Worm (Caenorhabditis elegans) whole organism, early embryonic: ENCODE measurements around the gene C24D10.6.

Experiments
- B0310.2 ChIP-seq: sonication (generic microtip); optimal IDR thresholded peaks from 2 replicates; lab custom pipeline; 2016; ENCODE audit warnings: mild to moderate bottlenecking, missing genetic modification characterization, missing compliant biosample characterization
- F13C5.2 ChIP-seq: sonication (generic microtip); optimal IDR thresholded peaks from 2 replicates; lab custom pipeline; 2017; ENCODE audit warnings: mild to moderate bottlenecking, missing genetic modification characterization, inconsistent platforms, missing compliant biosample characterization
- aly-1 ChIP-seq: sonication (generic microtip); optimal IDR thresholded peaks from 2 replicates; lab custom pipeline; 2016; ENCODE audit warnings: missing genetic modification characterization, missing compliant biosample characterization
- ama-1 ChIP-seq: fragments of 150-350 bp; optimal IDR thresholded peaks from 2 replicates; lab custom pipeline; 2014
- ceh-13 ChIP-seq: fragments of 200-800 bp; sonication (Bioruptor generic); optimal IDR thresholded peaks from 2 replicates; lab custom pipeline; 2018; ENCODE audit warnings: mild to moderate bottlenecking, missing genetic modification characterization, missing compliant biosample characterization
- ceh-36 ChIP-seq: sonication (generic microtip); optimal IDR thresholded peaks from 2 replicates; lab custom pipeline; 2016; ENCODE audit warnings: missing genetic modification characterization, inconsistent platforms, missing compliant biosample characterization
- ets-7 ChIP-seq: sonication (generic microtip); optimal IDR thresholded peaks from 2 replicates; lab custom pipeline; 2016; ENCODE audit warnings: missing genotype, missing genetic modification characterization, missing compliant biosample characterization
- flt-1 ChIP-seq: fragments of 200-800 bp; sonication (Bioruptor generic); IDR thresholded peaks from 2 replicates; pipeline ENCODE4 v1.3.6; 2022; ENCODE audit warnings: missing genetic modification characterization, missing compliant biosample characterization
- hmbx-1 ChIP-seq: sonication (generic microtip); optimal IDR thresholded peaks from 2 replicates; lab custom pipeline; 2016; ENCODE audit warnings: mild to moderate bottlenecking, missing genetic modification characterization, missing compliant biosample characterization
- hmg-4 ChIP-seq: fragments of 200-800 bp; sonication (Bioruptor generic); optimal IDR thresholded peaks from 2 replicates; lab custom pipeline; 2018; ENCODE audit warnings: mild to moderate bottlenecking, missing genetic modification characterization, missing compliant biosample characterization
- hnd-1 ChIP-seq: sonication (generic microtip); optimal IDR thresholded peaks from 2 replicates; lab custom pipeline; 2016; ENCODE audit warnings: missing genetic modification characterization, missing compliant biosample characterization
- pes-1 ChIP-seq: fragments of 200-800 bp; sonication (Bioruptor generic); IDR thresholded peaks from 2 replicates; pipeline ENCODE4 v1.3.6; 2022; ENCODE audit warnings: missing genetic modification reagents, missing genetic modification characterization, missing compliant biosample characterization
- scrt-1 ChIP-seq: fragments of 200-800 bp; sonication (Bioruptor generic); IDR thresholded peaks from 2 replicates; pipeline ENCODE4 v1.3.6; 2022; ENCODE audit warnings: missing genetic modification characterization, missing compliant biosample characterization
- sea-1 ChIP-seq: fragments of 200-800 bp; sonication (Bioruptor generic); conservative IDR thresholded peaks from 2 replicates; pipeline ENCODE4 v1.3.6; 2022; ENCODE audit warnings: missing genetic modification characterization, missing compliant biosample characterization
- tbx-11 ChIP-seq: fragments of 200-800 bp; sonication (Bioruptor generic); IDR thresholded peaks from 2 replicates; pipeline ENCODE4 v1.3.6; 2022; ENCODE audit warnings: missing genetic modification characterization, missing compliant biosample characterization
- tbx-37 ChIP-seq: fragments of 200-800 bp; sonication (Bioruptor generic); conservative IDR thresholded peaks from 2 replicates; pipeline ENCODE4 v1.3.6; 2022; ENCODE audit warnings: missing genetic modification reagents, missing genetic modification characterization, missing compliant biosample characterization
- tra-4 ChIP-seq: sonication (generic microtip); optimal IDR thresholded peaks from 2 replicates; lab custom pipeline; 2017; ENCODE audit warnings: missing genetic modification characterization, missing compliant biosample characterization

C24D10.6 gene

ce11 chrIV:5133791-5134370 is 26.2 kb downstream of the C24D10.6 start:
- no peak for TF ChIP-seq tra-4 (tag; lab: Kevin White, UChicago)
- TF ChIP-seq aly-1 (tag; lab: Kevin White, UChicago) = no peak
- no peak for TF ChIP-seq flt-1 (GFP tag; lab: Robert Waterston, UW)
- no peak for TF ChIP-seq tbx-37 (GFP tag; lab: Robert Waterston, UW)
- no peak for TF ChIP-seq hmg-4 (GFP tag; lab: Kevin White, UChicago)
- no peak for TF ChIP-seq tbx-11 (GFP tag; lab: Robert Waterston, UW)
- no peak for TF ChIP-seq hnd-1 (tag; lab: Kevin White, UChicago)
- TF ChIP-seq ceh-36 (tag; lab: Kevin White, UChicago) = no peak
- TF ChIP-seq ceh-13 (GFP tag; lab: Kevin White, UChicago) = no peak
- no peak for TF ChIP-seq ama-1 (lab: Kevin White, UChicago)
- no peak for TF ChIP-seq sea-1 (GFP tag; lab: Robert Waterston, UW)
- TF ChIP-seq F13C5.2 (tag; lab: Kevin White, UChicago) = no peak
- no peak for TF ChIP-seq B0310.2 (tag; lab: Kevin White, UChicago)
- TF ChIP-seq pes-1 = no peak
- no peak for TF ChIP-seq ets-7 (tag; lab: Kevin White, UChicago)
- no peak for TF ChIP-seq scrt-1 (GFP tag; lab: Robert Waterston, UW)
- no peak for TF ChIP-seq hmbx-1 (tag; lab: Kevin White, UChicago)

- TF ChIP-seq F13C5.2 (tag; lab: Kevin White, UChicago) (no peak), sea-1 (GFP tag; lab: Robert Waterston, UW) (no peak), ama-1 (lab: Kevin White, UChicago) (no peak), hnd-1 (tag; lab: Kevin White, UChicago) (no peak), hmbx-1 (tag; lab: Kevin White, UChicago) (no peak)
Measured at ce11 chrIV:5131781-5132180, 28.3 kb downstream of the C24D10.6 start.

- no peak for TF ChIP-seq aly-1 (tag; lab: Kevin White, UChicago)
- TF ChIP-seq hmg-4 (GFP tag; lab: Kevin White, UChicago) = no peak
- no peak for TF ChIP-seq hmbx-1 (tag; lab: Kevin White, UChicago)
- TF ChIP-seq tbx-37 (GFP tag; lab: Robert Waterston, UW) = no peak
- no peak for TF ChIP-seq ama-1 (lab: Kevin White, UChicago)
- no peak for TF ChIP-seq sea-1 (GFP tag; lab: Robert Waterston, UW)
- TF ChIP-seq pes-1 = no peak
- no peak for TF ChIP-seq ceh-36 (tag; lab: Kevin White, UChicago)
- no peak for TF ChIP-seq F13C5.2 (tag; lab: Kevin White, UChicago)
- TF ChIP-seq scrt-1 (GFP tag; lab: Robert Waterston, UW) = no peak
- no peak for TF ChIP-seq flt-1 (GFP tag; lab: Robert Waterston, UW)
- TF ChIP-seq hnd-1 (tag; lab: Kevin White, UChicago) = no peak
- TF ChIP-seq ets-7 (tag; lab: Kevin White, UChicago) = no peak
- TF ChIP-seq tra-4 (tag; lab: Kevin White, UChicago) = no peak
- TF ChIP-seq B0310.2 (tag; lab: Kevin White, UChicago) = no peak
- TF ChIP-seq ceh-13 (GFP tag; lab: Kevin White, UChicago) = no peak
- TF ChIP-seq tbx-11 (GFP tag; lab: Robert Waterston, UW) = no peak
Measured at ce11 chrIV:5121995-5122394, 38.1 kb downstream of the C24D10.6 start, which contains the start of gene tkr-3. Gene tkr-3, minus strand, starts transcription at chrIV:5122095.

DNA sequence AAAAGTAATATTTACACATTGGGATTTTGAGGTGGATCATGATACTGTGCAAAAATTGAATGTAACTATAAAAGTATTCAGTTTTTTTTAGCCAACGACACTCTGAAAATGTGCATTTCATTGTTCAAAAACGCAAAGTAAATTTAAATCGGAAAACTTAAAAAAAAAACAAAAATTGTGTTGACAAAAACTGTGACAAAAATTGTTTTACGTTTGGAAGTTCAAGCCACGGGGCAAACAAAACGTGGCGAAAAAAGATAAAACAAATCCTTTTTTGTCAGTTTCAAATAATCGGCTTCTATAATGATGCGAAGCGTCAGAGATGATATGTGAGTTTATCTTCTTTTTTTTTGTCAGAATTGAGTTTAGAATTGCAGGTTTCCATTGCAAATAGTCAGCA is 48.5 kb downstream of the C24D10.6 start, which contains the start of gene AC7.3:
AC7.3 (plus strand) TSS at position 301 of the 400 bp plus-strand sequence.
- TF ChIP-seq ceh-36 (tag; lab: Kevin White, UChicago) (no peak), flt-1 (GFP tag; lab: Robert Waterston, UW) (no peak), F13C5.2 (tag; lab: Kevin White, UChicago) (no peak), hnd-1 (tag; lab: Kevin White, UChicago) (no peak), scrt-1 (GFP tag; lab: Robert Waterston, UW) (no peak), pes-1 (no peak), tra-4 (tag; lab: Kevin White, UChicago) (no peak), tbx-37 (GFP tag; lab: Robert Waterston, UW) (no peak), ceh-13 (GFP tag; lab: Kevin White, UChicago) (no peak), aly-1 (tag; lab: Kevin White, UChicago) (no peak), ets-7 (tag; lab: Kevin White, UChicago) (no peak), sea-1 (GFP tag; lab: Robert Waterston, UW) (no peak), tbx-11 (GFP tag; lab: Robert Waterston, UW) (no peak), ama-1 (lab: Kevin White, UChicago) (no peak)

ce11 chrIV:5110391-5110930 is 49.6 kb downstream of the C24D10.6 start:
- no peak for TF ChIP-seq tbx-37 (GFP tag; lab: Robert Waterston, UW)
- TF ChIP-seq B0310.2 (tag; lab: Kevin White, UChicago) = no peak
- no peak for TF ChIP-seq tra-4 (tag; lab: Kevin White, UChicago)
- no peak for TF ChIP-seq pes-1
- TF ChIP-seq F13C5.2 (tag; lab: Kevin White, UChicago) = no peak
- TF ChIP-seq flt-1 (GFP tag; lab: Robert Waterston, UW) = no peak
- no peak for TF ChIP-seq aly-1 (tag; lab: Kevin White, UChicago)
- TF ChIP-seq scrt-1 (GFP tag; lab: Robert Waterston, UW) = no peak

ce11 chrIV:5109943-5110342 is 50.1 kb downstream of the C24D10.6 start:
- TF ChIP-seq flt-1 (GFP tag; lab: Robert Waterston, UW) (no peak), ets-7 (tag; lab: Kevin White, UChicago) (no peak), tra-4 (tag; lab: Kevin White, UChicago) (no peak), ceh-13 (GFP tag; lab: Kevin White, UChicago) (no peak), hnd-1 (tag; lab: Kevin White, UChicago) (no peak), B0310.2 (tag; lab: Kevin White, UChicago) (no peak), hmg-4 (GFP tag; lab: Kevin White, UChicago) (no peak), sea-1 (GFP tag; lab: Robert Waterston, UW) (no peak), tbx-11 (GFP tag; lab: Robert Waterston, UW) (no peak), tbx-37 (GFP tag; lab: Robert Waterston, UW) (no peak)
